Worm (Caenorhabditis elegans) whole organism, midembryonic: ENCODE results near the gene F34D10.4.

Experiments used
- T22C8.4 ChIP-seq: fragments of 200-800 bp; sonication (Bioruptor generic); IDR thresholded peaks from 2 replicates; pipeline ENCODE4 v1.3.6; 2022; ENCODE audit warnings: missing genetic modification characterization, missing compliant biosample characterization
- med-1 ChIP-seq: sonication (generic microtip); optimal IDR thresholded peaks from 2 replicates; lab custom pipeline; 2017; ENCODE audit warnings: missing genetic modification characterization, mild to moderate bottlenecking, missing compliant biosample characterization, antibody characterized with exemption, missing genetic modification reagents; ENCODE audit not compliant: insufficient read depth
- tab-1 ChIP-seq: fragments of 200-800 bp; sonication (Bioruptor generic); IDR thresholded peaks from 2 replicates; pipeline ENCODE4 v1.3.6; 2022; ENCODE audit warnings: missing genetic modification characterization, missing compliant biosample characterization

ce11 chrIII:3743367-3743766 lies 7.0 kb downstream of the F34D10.4 start:
- TF ChIP-seq tab-1 (GFP tag; lab: Robert Waterston, UW): no peak
- TF ChIP-seq med-1: no peak
- TF ChIP-seq T22C8.4 (GFP tag; lab: Robert Waterston, UW): no peak
